Fruit fly (Drosophila melanogaster) whole organism, wandering third instar larva: ENCODE data around the gene CG15152.
A peak's percentile ranks its signal among the peaks of the same experiment; 100 is the strongest.

Experiments used
- Abd-B ChIP-seq: fragments of >200 bp; optimal IDR thresholded peaks from 2 replicates; lab custom pipeline; 2017; ENCODE audit warnings: missing biosample characterization, missing genetic modification characterization
- CG32264 ChIP-seq: fragments of 200-800 bp; sonication (Bioruptor generic); optimal IDR thresholded peaks from 2 replicates; lab custom pipeline; 2016; ENCODE audit warnings: missing biosample characterization, missing genetic modification characterization
- CG9705 ChIP-seq: fragments of 200-800 bp; sonication (Bioruptor generic); optimal IDR thresholded peaks from 2 replicates; lab custom pipeline; 2018; ENCODE audit warnings: missing biosample characterization, mild to moderate bottlenecking, missing genetic modification characterization
- CrebA ChIP-seq: fragments of 200-800 bp; sonication (Bioruptor generic); optimal IDR thresholded peaks from 2 replicates; lab custom pipeline; 2016; ENCODE audit warnings: missing biosample characterization, mild to moderate bottlenecking, missing genetic modification characterization, borderline replicate concordance
- Dfd ChIP-seq: fragments of >200 bp; optimal IDR thresholded peaks from 2 replicates; lab custom pipeline; 2017; ENCODE audit warnings: missing biosample characterization, missing genetic modification characterization
- Dif ChIP-seq: fragments of 200-275, 200-300 bp; sonication (Bioruptor generic); optimal IDR thresholded peaks from 2 replicates; lab custom pipeline; 2018; ENCODE audit warnings: missing biosample characterization, missing genetic modification characterization; ENCODE audit not compliant: partially characterized antibody
- GATAd ChIP-seq: sonication (Bioruptor generic); optimal IDR thresholded peaks from 2 replicates; lab custom pipeline; 2016; ENCODE audit warnings: missing biosample characterization, missing genetic modification characterization
- HLH106 ChIP-seq: fragments of 200-800 bp; optimal IDR thresholded peaks from 3 replicates; lab custom pipeline; 2019; ENCODE audit warnings: missing biosample characterization, mild to moderate bottlenecking, missing genetic modification characterization, moderate library complexity
- Hnf4 ChIP-seq: fragments of 200-800 bp; sonication (Bioruptor generic); optimal IDR thresholded peaks from 2 replicates; lab custom pipeline; 2016; ENCODE audit warnings: missing biosample characterization, mild to moderate bottlenecking, missing genetic modification characterization
- Hr78 ChIP-seq: fragments of >200 bp; optimal IDR thresholded peaks from 2 replicates; lab custom pipeline; 2017; ENCODE audit warnings: missing biosample characterization, missing genetic modification characterization
- Hr83 ChIP-seq: fragments of 200-300 bp; sonication (Bioruptor generic); optimal IDR thresholded peaks from 2 replicates; lab custom pipeline; 2016; ENCODE audit warnings: missing biosample characterization, mild to moderate bottlenecking, missing genetic modification characterization, moderate library complexity; ENCODE audit not compliant: poor library complexity, severe bottlenecking
- Jra ChIP-seq: sonication (Bioruptor generic); optimal IDR thresholded peaks from 2 replicates; lab custom pipeline; 2016; ENCODE audit warnings: missing biosample characterization, missing genetic modification characterization
- Mio ChIP-seq: sonication (Bioruptor generic); optimal IDR thresholded peaks from 2 replicates; lab custom pipeline; 2016; ENCODE audit warnings: missing biosample characterization, missing genetic modification characterization
- Myc ChIP-seq: fragments of >200 bp; optimal IDR thresholded peaks from 2 replicates; lab custom pipeline; 2017
- N ChIP-seq: fragments of >200 bp; optimal IDR thresholded peaks from 2 replicates; lab custom pipeline; 2018; ENCODE audit warnings: missing biosample characterization, missing external identifiers, missing genetic modification characterization
- OdsH ChIP-seq: fragments of 200-800 bp; sonication (Bioruptor generic); optimal IDR thresholded peaks from 2 replicates; lab custom pipeline; 2016; ENCODE audit warnings: missing biosample characterization, mild to moderate bottlenecking, missing genetic modification characterization
- Rel ChIP-seq, 2 experiments: fragments of 200-800 bp; sonication (Bioruptor generic) in 1 of 2; optimal IDR thresholded peaks; 2 replicates in 1 of 2; 3 replicates in 1 of 2; lab custom pipeline; 2016 to 2019; ENCODE audit warnings: mild to moderate bottlenecking in 2 of 2, missing biosample characterization in 2 of 2, missing genetic modification characterization in 2 of 2, moderate library complexity in 1 of 2
- Sp1 ChIP-seq: fragments of 200-800 bp; sonication (Bioruptor generic); optimal IDR thresholded peaks from 3 replicates; lab custom pipeline; 2019; ENCODE audit warnings: missing biosample characterization, mild to moderate bottlenecking, missing genetic modification characterization, moderate library complexity
- Vsx2 ChIP-seq: fragments of 200-300, 225-300 bp; sonication (Bioruptor generic); optimal IDR thresholded peaks from 2 replicates; lab custom pipeline; 2018; ENCODE audit warnings: missing biosample characterization, missing genetic modification characterization; ENCODE audit not compliant: partially characterized antibody
- br ChIP-seq: fragments of 200-800 bp; sonication (Bioruptor generic); optimal IDR thresholded peaks from 2 replicates; lab custom pipeline; 2016; ENCODE audit warnings: missing biosample characterization, missing genetic modification characterization
- brk ChIP-seq: fragments of 200-800 bp; sonication (Bioruptor generic); optimal IDR thresholded peaks from 2 replicates; lab custom pipeline; 2016; ENCODE audit warnings: missing biosample characterization, mild to moderate bottlenecking, missing genetic modification characterization
- dl ChIP-seq, 2 experiments: fragments of 175-275, 200-275 bp in 1 of 2; fragments of 200-275 bp in 1 of 2; sonication (Bioruptor generic); optimal IDR thresholded peaks; lab custom pipeline; 2018; ENCODE audit warnings: mild to moderate bottlenecking in 2 of 2, missing biosample characterization in 2 of 2, missing genetic modification characterization in 2 of 2, moderate library complexity in 2 of 2; ENCODE audit not compliant: partially characterized antibody in 2 of 2, insufficient read depth in 1 of 2
- dmrt93B ChIP-seq: fragments of 200-800 bp; sonication (Bioruptor generic); optimal IDR thresholded peaks from 2 replicates; lab custom pipeline; 2018; ENCODE audit warnings: missing biosample characterization, mild to moderate bottlenecking, missing genetic modification characterization
- dsf ChIP-seq: sonication (Bioruptor generic); optimal IDR thresholded peaks from 2 replicates; lab custom pipeline; 2016; ENCODE audit warnings: missing biosample characterization, missing genetic modification characterization, borderline replicate concordance
- ey ChIP-seq: fragments of 200-800 bp; sonication (Bioruptor generic); optimal IDR thresholded peaks from 2 replicates; lab custom pipeline; 2016; ENCODE audit warnings: missing biosample characterization, missing genetic modification characterization
- foxo ChIP-seq, 2 experiments: fragments of 200-800 bp; sonication (Bioruptor generic); optimal IDR thresholded peaks; 2 replicates in 1 of 2; 3 replicates in 1 of 2; lab custom pipeline; 2016 to 2017; ENCODE audit warnings: missing biosample characterization in 2 of 2, missing genetic modification characterization in 2 of 2
- fru ChIP-seq: fragments of 200-800 bp; sonication (Bioruptor generic); optimal IDR thresholded peaks from 3 replicates; lab custom pipeline; 2016; ENCODE audit warnings: missing biosample characterization, mild to moderate bottlenecking, missing genetic modification characterization
- h ChIP-seq: fragments of 200-800 bp; sonication (Bioruptor generic); optimal IDR thresholded peaks from 3 replicates; lab custom pipeline; 2016; ENCODE audit warnings: missing biosample characterization, mild to moderate bottlenecking, missing genetic modification characterization
- jim ChIP-seq: fragments of 175-275, 200-325 bp; sonication (Bioruptor generic); optimal IDR thresholded peaks from 2 replicates; lab custom pipeline; 2016; ENCODE audit warnings: missing biosample characterization, mild to moderate bottlenecking, missing genetic modification characterization
- lola ChIP-seq: fragments of >200 bp; optimal IDR thresholded peaks from 2 replicates; lab custom pipeline; 2017; ENCODE audit warnings: missing biosample characterization, missing genetic modification characterization
- pan ChIP-seq: fragments of >200 bp; optimal IDR thresholded peaks from 2 replicates; lab custom pipeline; 2017
- psq ChIP-seq: fragments of 200-800 bp; sonication (Bioruptor generic); optimal IDR thresholded peaks from 3 replicates; lab custom pipeline; 2017; ENCODE audit warnings: missing biosample characterization, mild to moderate bottlenecking, missing genetic modification characterization, moderate library complexity
- rgr ChIP-seq: fragments of 200-800 bp; sonication (Bioruptor generic); optimal IDR thresholded peaks from 3 replicates; lab custom pipeline; 2016; ENCODE audit warnings: missing biosample characterization, mild to moderate bottlenecking, missing genetic modification characterization
- sage ChIP-seq: fragments of 200-800 bp; sonication (Bioruptor generic); optimal IDR thresholded peaks from 2 replicates; lab custom pipeline; 2016; ENCODE audit warnings: missing biosample characterization, mild to moderate bottlenecking, missing genetic modification characterization
- sv ChIP-seq: fragments of 200-800 bp; sonication (Bioruptor generic); optimal IDR thresholded peaks from 3 replicates; lab custom pipeline; 2016; ENCODE audit warnings: missing biosample characterization, missing genetic modification characterization
- tai ChIP-seq: sonication (Bioruptor generic); optimal IDR thresholded peaks from 2 replicates; lab custom pipeline; 2016; ENCODE audit warnings: missing biosample characterization, missing genetic modification characterization
- usp ChIP-seq: fragments of >200 bp; optimal IDR thresholded peaks from 2 replicates; lab custom pipeline; 2017; ENCODE audit warnings: missing biosample characterization, missing genetic modification characterization
- woc ChIP-seq: sonication (Bioruptor generic); optimal IDR thresholded peaks from 2 replicates; lab custom pipeline; 2016; ENCODE audit warnings: missing biosample characterization, mild to moderate bottlenecking, missing genetic modification characterization

The CG15152 gene

DNA sequence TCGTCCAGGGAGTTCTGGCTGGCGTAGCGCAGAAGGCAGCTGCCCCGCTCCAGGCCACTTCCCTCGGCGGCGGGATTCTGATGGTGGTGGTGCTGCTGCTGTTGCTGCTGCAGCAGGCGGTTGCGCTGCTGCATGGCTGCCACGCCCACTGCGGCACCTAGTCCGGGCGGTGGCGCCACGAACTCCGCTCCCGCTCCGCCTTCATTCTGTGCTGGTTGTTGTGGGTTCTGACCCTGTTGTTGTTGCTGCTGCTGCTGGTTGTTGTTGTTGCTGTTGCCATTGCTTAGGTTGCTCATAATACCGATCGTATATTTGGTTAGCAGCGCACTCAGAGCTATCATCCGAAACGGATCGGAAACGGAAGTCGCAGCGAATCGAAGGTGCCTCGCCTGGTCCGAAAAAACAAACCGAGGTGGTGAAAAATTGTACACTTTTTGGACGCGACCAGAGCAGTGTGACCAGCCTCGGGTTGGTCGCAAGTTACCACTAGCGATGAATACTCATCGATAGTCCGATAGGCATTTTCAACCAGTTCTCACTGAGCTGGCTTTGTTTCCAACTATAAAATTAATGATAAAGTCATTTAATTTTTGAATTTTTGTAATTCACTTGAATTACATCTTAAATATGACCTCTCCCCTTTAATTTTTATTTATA, 23.4 kb downstream of the CG15152 start, which contains the start of gene kel:
kel (minus strand) TSS at position 493 of the 657 bp plus-strand sequence.
- TF ChIP-seq fru (GFP tag; lab: Kevin White, UChicago) (peak; percentile 33), Hr83 (GFP tag; lab: Kevin White, UChicago) (peak; percentile 84), HLH106 (tag; lab: Kevin White, UChicago) (peak; percentile 17), Rel (GFP tag; optimal IDR thresholded peaks at IDR 0.05; lab: Kevin White, UChicago) (no peak), Rel (tag; optimal IDR thresholded peaks at IDR 0.05; lab: Kevin White, UChicago) (peak; percentile 30), dmrt93B (no peak), CG9705 (GFP tag; lab: Kevin White, UChicago) (no peak), h (peak; percentile 43), woc (peak; percentile 49), br (GFP tag; lab: Kevin White, UChicago) (peak; percentile 41), dsf (GFP tag; lab: Kevin White, UChicago) (no peak), foxo (GFP tag; optimal IDR thresholded peaks at IDR 0.05; lab: Kevin White, UChicago) (peak in 1 of 2 experiments; percentile 20), Dfd (GFP tag; lab: Kevin White, UChicago) (peak; percentile 60), Dif (GFP tag; lab: Kevin White, UChicago) (peak; percentile 19), OdsH (GFP tag; lab: Kevin White, UChicago) (peak; percentile 16), Sp1 (GFP tag; lab: Kevin White, UChicago) (peak; percentile 58), psq (peak; percentile 1), CrebA (GFP tag; lab: Kevin White, UChicago) (no peak), rgr (peak; percentile 61)

DNA sequence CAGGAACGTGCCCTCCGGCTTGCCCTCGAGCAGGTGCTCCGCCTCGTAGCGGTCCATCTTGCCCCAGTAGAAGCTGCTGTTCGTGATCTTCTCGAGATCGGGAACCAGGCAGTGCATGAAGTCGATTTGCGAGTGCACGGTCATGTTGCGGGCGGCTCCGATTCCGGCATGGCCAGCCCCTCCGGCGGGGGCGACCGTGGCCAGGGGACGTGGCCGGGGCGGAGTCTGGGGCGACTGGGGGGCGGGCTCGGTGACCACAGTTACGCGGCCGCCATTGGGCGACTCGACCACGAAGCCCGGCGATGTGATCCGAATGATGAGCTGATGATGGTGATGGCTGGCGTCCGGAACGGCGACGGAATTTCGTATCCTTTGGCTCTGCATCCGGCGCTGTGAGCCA, 26.2 kb downstream of the CG15152 start:
- TF ChIP-seq ey (GFP tag; lab: Kevin White, UChicago), result no peak
- peak; percentile 99 for TF ChIP-seq Dfd (GFP tag; lab: Kevin White, UChicago)

- TF ChIP-seq lola (GFP tag; lab: Kevin White, UChicago) (no peak), CrebA (GFP tag; lab: Kevin White, UChicago) (no peak), tai (no peak), dl (GFP tag; optimal IDR thresholded peaks at IDR 0.05; lab: Kevin White, UChicago; ENCODE audit: insufficient read depth in 1 of 2, partially characterized antibody in 2 of 2) (peak in 1 of 2 experiments; percentile 51), Vsx2 (GFP tag; lab: Kevin White, UChicago) (no peak), psq (peak; percentile 32), Sp1 (GFP tag; lab: Kevin White, UChicago) (peak; percentile 65), Jra (GFP tag; lab: Kevin White, UChicago) (no peak), usp (GFP tag; lab: Kevin White, UChicago) (no peak), Myc (no peak), OdsH (GFP tag; lab: Kevin White, UChicago) (peak; percentile 66), dsf (GFP tag; lab: Kevin White, UChicago) (no peak), GATAd (no peak), h (peak; percentile 78), woc (peak; percentile 26), Mio (GFP tag; lab: Kevin White, UChicago) (no peak), fru (GFP tag; lab: Kevin White, UChicago) (peak; percentile 70), Hr83 (GFP tag; lab: Kevin White, UChicago) (peak; percentile 73), Rel (GFP tag; optimal IDR thresholded peaks at IDR 0.05; lab: Kevin White, UChicago) (no peak), Rel (tag; optimal IDR thresholded peaks at IDR 0.05; lab: Kevin White, UChicago) (peak; percentile 40), Hnf4 (GFP tag; lab: Kevin White, UChicago) (peak; percentile 72), Dfd (GFP tag; lab: Kevin White, UChicago) (peak; percentile 8), Abd-B (GFP tag; lab: Kevin White, UChicago) (no peak), rgr (peak; percentile 67), Dif (GFP tag; lab: Kevin White, UChicago) (peak; percentile 61), HLH106 (tag; lab: Kevin White, UChicago) (peak; percentile 63), ey (GFP tag; lab: Kevin White, UChicago) (peak; percentile 71), jim (GFP tag; lab: Kevin White, UChicago) (no peak), brk (peak; percentile 56), sv (peak; percentile 37), br (GFP tag; lab: Kevin White, UChicago) (peak; percentile 72), pan (no peak), CG32264 (no peak), sage (no peak), N (GFP tag; lab: Kevin White, UChicago) (no peak), foxo (GFP tag; optimal IDR thresholded peaks at IDR 0.05; lab: Kevin White, UChicago) (peak in 1 of 2 experiments; percentile 73), dmrt93B (peak; percentile 27), CG9705 (GFP tag; lab: Kevin White, UChicago) (no peak), Hr78 (GFP tag; lab: Kevin White, UChicago) (no peak)
- TF ChIP-seq, all 38 proteins: peak for 20
Observed at dm6 chr2L:18141471-18142345, 27.4 kb downstream of the CG15152 start.
